Fruit fly (Drosophila melanogaster) whole organism, wandering third instar larva: ENCODE results near the gene CG34030.

Experiments
- Abd-B ChIP-seq: fragments of >200 bp; optimal IDR thresholded peaks from 2 replicates; lab custom pipeline; 2017; ENCODE audit warnings: missing biosample characterization, missing genetic modification characterization
- Dfd ChIP-seq: fragments of >200 bp; optimal IDR thresholded peaks from 2 replicates; lab custom pipeline; 2017; ENCODE audit warnings: missing biosample characterization, missing genetic modification characterization
- Dif ChIP-seq: fragments of 200-275, 200-300 bp; sonication (Bioruptor generic); optimal IDR thresholded peaks from 2 replicates; lab custom pipeline; 2018; ENCODE audit warnings: missing biosample characterization, missing genetic modification characterization; ENCODE audit not compliant: partially characterized antibody
- Rel ChIP-seq, 2 experiments: fragments of 200-800 bp; sonication (Bioruptor generic) in 1 of 2; optimal IDR thresholded peaks; 2 replicates in 1 of 2; 3 replicates in 1 of 2; lab custom pipeline; 2016 to 2019; ENCODE audit warnings: mild to moderate bottlenecking in 2 of 2, missing biosample characterization in 2 of 2, missing genetic modification characterization in 2 of 2, moderate library complexity in 1 of 2
- Sp1 ChIP-seq: fragments of 200-800 bp; sonication (Bioruptor generic); optimal IDR thresholded peaks from 3 replicates; lab custom pipeline; 2019; ENCODE audit warnings: missing biosample characterization, mild to moderate bottlenecking, missing genetic modification characterization, moderate library complexity
- dmrt93B ChIP-seq: fragments of 200-800 bp; sonication (Bioruptor generic); optimal IDR thresholded peaks from 2 replicates; lab custom pipeline; 2018; ENCODE audit warnings: missing biosample characterization, mild to moderate bottlenecking, missing genetic modification characterization
- fru ChIP-seq: fragments of 200-800 bp; sonication (Bioruptor generic); optimal IDR thresholded peaks from 3 replicates; lab custom pipeline; 2016; ENCODE audit warnings: missing biosample characterization, mild to moderate bottlenecking, missing genetic modification characterization
- h ChIP-seq: fragments of 200-800 bp; sonication (Bioruptor generic); optimal IDR thresholded peaks from 3 replicates; lab custom pipeline; 2016; ENCODE audit warnings: missing biosample characterization, mild to moderate bottlenecking, missing genetic modification characterization
- sv ChIP-seq: fragments of 200-800 bp; sonication (Bioruptor generic); optimal IDR thresholded peaks from 3 replicates; lab custom pipeline; 2016; ENCODE audit warnings: missing biosample characterization, missing genetic modification characterization

dm6 chr3L:7082168-7082567 is 7.1 kb upstream of the CG34030 start:
- TF ChIP-seq Abd-B (GFP tag; lab: Kevin White, UChicago) (no peak), sv (GFP tag; lab: Kevin White, UChicago) (no peak), fru (GFP tag; lab: Kevin White, UChicago) (no peak), dmrt93B (GFP tag; lab: Kevin White, UChicago) (no peak), Dfd (no peak), h (GFP tag; lab: Kevin White, UChicago) (no peak), Sp1 (GFP tag; lab: Kevin White, UChicago) (no peak), Dif (GFP tag; lab: Kevin White, UChicago) (no peak), Rel (GFP tag; optimal IDR thresholded peaks at IDR 0.05; lab: Kevin White, UChicago) (no peak), Rel (tag; optimal IDR thresholded peaks at IDR 0.05; lab: Kevin White, UChicago) (no peak)
